Fruit fly (Drosophila melanogaster) whole organism, adult: ENCODE results near the gene CG2256.

Experiments
- CG14711 ChIP-seq: fragments of 200-800 bp; sonication (Bioruptor generic); optimal IDR thresholded peaks from 2 replicates; lab custom pipeline; 2018; ENCODE audit warnings: missing biosample characterization, mild to moderate bottlenecking, missing genetic modification characterization, moderate library complexity
- cnc ChIP-seq, 2 experiments: fragments of >200 bp; optimal IDR thresholded peaks; 2 replicates each; lab custom pipeline; 2017
- ovo ChIP-seq: fragments of 200-800 bp; sonication (Bioruptor generic); optimal IDR thresholded peaks from 2 replicates; lab custom pipeline; 2016; ENCODE audit warnings: missing biosample characterization, missing genetic modification characterization
- tj ChIP-seq: fragments of 200-800 bp; sonication (Bioruptor generic); optimal IDR thresholded peaks from 3 replicates; lab custom pipeline; 2017; ENCODE audit warnings: missing biosample characterization, mild to moderate bottlenecking, missing genetic modification characterization, moderate library complexity

- TF ChIP-seq ovo (GFP tag; lab: Kevin White, UChicago) = no peak
- TF ChIP-seq CG14711 (tag; lab: Kevin White, UChicago) = no peak
- TF ChIP-seq cnc (optimal IDR thresholded peaks at IDR 0.05; lab: Kevin White, UChicago) = no peak
- TF ChIP-seq tj (GFP tag; lab: Kevin White, UChicago) = no peak
Measured at dm6 chrX:8057837-8058445, 29.1 kb downstream of the CG2256 start.
